Fruit fly (Drosophila melanogaster) whole organism, embryonic: ENCODE measurements around the gene smg.

Experiments used
- Atf6 ChIP-seq: fragments of 200-800 bp; sonication (Bioruptor generic); IDR thresholded peaks from 2 replicates; pipeline ENCODE4 v1.3.6; 2022; ENCODE audit warnings: missing biosample characterization, missing genetic modification characterization
- B-H2 ChIP-seq: fragments of 200-800 bp; sonication (Bioruptor generic); optimal IDR thresholded peaks from 2 replicates; lab custom pipeline; 2018; ENCODE audit warnings: missing biosample characterization, mild to moderate bottlenecking, missing genetic modification characterization
- Bteb2 ChIP-seq: fragments of 200-800 bp; sonication (Bioruptor generic); optimal IDR thresholded peaks from 2 replicates; lab custom pipeline; 2016; ENCODE audit warnings: missing biosample characterization, missing genetic modification characterization
- CG10321 ChIP-seq: fragments of 200-800 bp; sonication (Bioruptor generic); IDR thresholded peaks from 2 replicates; pipeline ENCODE4 v1.3.6; 2022; ENCODE audit warnings: missing biosample characterization, missing genetic modification characterization
- CG10543 ChIP-seq: fragments of 200-800 bp; sonication (Bioruptor generic); optimal IDR thresholded peaks from 3 replicates; lab custom pipeline; 2017; ENCODE audit warnings: missing biosample characterization, mild to moderate bottlenecking, missing genetic modification characterization, moderate library complexity
- CG13287 ChIP-seq: fragments of 200-800 bp; sonication (Bioruptor generic); IDR thresholded peaks from 2 replicates; pipeline ENCODE4 v1.3.6; 2022; ENCODE audit warnings: missing biosample characterization, missing genetic modification characterization; ENCODE audit not compliant: partially characterized antibody
- CG14014 ChIP-seq: fragments of 200-800 bp; sonication (Bioruptor generic); IDR thresholded peaks from 2 replicates; pipeline ENCODE4 v1.3.6; 2022; ENCODE audit warnings: missing biosample characterization, missing genetic modification characterization
- CG15011 ChIP-seq: fragments of 200-800 bp; sonication (Bioruptor generic); optimal IDR thresholded peaks from 3 replicates; lab custom pipeline; 2018; ENCODE audit warnings: missing biosample characterization, mild to moderate bottlenecking, missing genetic modification characterization
- CG15269 ChIP-seq: fragments of 200-800 bp; sonication (Bioruptor generic); optimal IDR thresholded peaks from 2 replicates; lab custom pipeline; 2018; ENCODE audit warnings: missing biosample characterization, mild to moderate bottlenecking, missing genetic modification characterization, moderate library complexity
- CG1603 ChIP-seq: fragments of 200-800 bp; sonication (Bioruptor generic); optimal IDR thresholded peaks from 2 replicates; lab custom pipeline; 2019; ENCODE audit warnings: missing biosample characterization, mild to moderate bottlenecking, missing genetic modification characterization, moderate library complexity
- CG1647 ChIP-seq: fragments of 200-800 bp; sonication (Bioruptor generic); optimal IDR thresholded peaks from 3 replicates; lab custom pipeline; 2016; ENCODE audit warnings: missing biosample characterization, missing genetic modification characterization
- CG16863 ChIP-seq: fragments of 200-800 bp; sonication (Bioruptor generic); optimal IDR thresholded peaks from 3 replicates; lab custom pipeline; 2016; ENCODE audit warnings: missing biosample characterization, missing genetic modification characterization
- CG18619 ChIP-seq: fragments of 200-800 bp; sonication (Bioruptor generic); optimal IDR thresholded peaks from 3 replicates; lab custom pipeline; 2017; ENCODE audit warnings: missing biosample characterization, mild to moderate bottlenecking, missing genetic modification characterization
- CG32767 ChIP-seq: fragments of 200-800 bp; sonication (Bioruptor generic); IDR thresholded peaks from 2 replicates; pipeline ENCODE4 v1.3.6; 2022; ENCODE audit warnings: missing biosample characterization, missing genetic modification characterization
- CG32772 ChIP-seq: fragments of 200-800 bp; sonication (Bioruptor generic); IDR thresholded peaks from 2 replicates; pipeline ENCODE4 v1.3.6; 2022; ENCODE audit warnings: missing biosample characterization, missing genetic modification characterization
- CG3281 ChIP-seq: fragments of 200-800 bp; sonication (Bioruptor generic); optimal IDR thresholded peaks from 3 replicates; lab custom pipeline; 2017; ENCODE audit warnings: missing biosample characterization, mild to moderate bottlenecking, missing genetic modification characterization
- CG4360 ChIP-seq: fragments of 200-800 bp; sonication (Bioruptor generic); IDR thresholded peaks from 2 replicates; pipeline ENCODE4 v1.3.6; 2022; ENCODE audit warnings: missing biosample characterization, missing genetic modification characterization
- CG4617 ChIP-seq: fragments of 200-800 bp; sonication (Bioruptor generic); optimal IDR thresholded peaks from 3 replicates; lab custom pipeline; 2016; ENCODE audit warnings: missing biosample characterization, missing genetic modification characterization, borderline replicate concordance
- CG5245 ChIP-seq: fragments of 200-800 bp; sonication (Bioruptor generic); optimal IDR thresholded peaks from 3 replicates; lab custom pipeline; 2016; ENCODE audit warnings: missing biosample characterization, missing genetic modification characterization
- CG6813 ChIP-seq: fragments of 200-800 bp; sonication (Bioruptor generic); optimal IDR thresholded peaks from 2 replicates; lab custom pipeline; 2017; ENCODE audit warnings: missing biosample characterization, missing genetic modification characterization, mild to moderate bottlenecking, moderate library complexity, missing genetic modification reagents
- CG7745 ChIP-seq: fragments of 200-800 bp; sonication (Bioruptor generic); optimal IDR thresholded peaks from 2 replicates; lab custom pipeline; 2018; ENCODE audit warnings: missing biosample characterization, mild to moderate bottlenecking, missing genetic modification characterization, moderate library complexity
- CG8944 ChIP-seq: fragments of 200-800 bp; sonication (Bioruptor generic); optimal IDR thresholded peaks from 3 replicates; lab custom pipeline; 2016; ENCODE audit warnings: missing biosample characterization, missing genetic modification characterization
- CkIIα-i1 ChIP-seq: fragments of 200-800 bp; sonication (Bioruptor generic); IDR thresholded peaks from 2 replicates; pipeline ENCODE4 v1.3.6; 2022; ENCODE audit warnings: missing biosample characterization, missing genetic modification characterization
- Deaf1 ChIP-seq: fragments of 200-800 bp; optimal IDR thresholded peaks from 3 replicates; lab custom pipeline; 2019; ENCODE audit warnings: missing biosample characterization, mild to moderate bottlenecking, missing genetic modification characterization, moderate library complexity
- Drgx ChIP-seq: fragments of 200-800 bp; sonication (Bioruptor generic); IDR thresholded peaks from 2 replicates; pipeline ENCODE4 v1.3.6; 2022; ENCODE audit warnings: missing biosample characterization, missing genetic modification characterization
- H15 ChIP-seq: fragments of 200-800 bp; sonication (Bioruptor generic); IDR thresholded peaks from 3 replicates; pipeline ENCODE4 v1.3.6; 2022; ENCODE audit warnings: missing biosample characterization, missing genetic modification characterization
- Max ChIP-seq: fragments of 200-800 bp; sonication (Bioruptor generic); optimal IDR thresholded peaks from 2 replicates; lab custom pipeline; 2016; ENCODE audit warnings: missing biosample characterization, mild to moderate bottlenecking, missing genetic modification characterization
- Nf-YA ChIP-seq: fragments of 200-800 bp; sonication (Bioruptor generic); IDR thresholded peaks from 2 replicates; pipeline ENCODE4 v1.3.6; 2022; ENCODE audit warnings: missing biosample characterization, missing genetic modification characterization
- Trl ChIP-seq, 3 experiments: fragments of >200 bp in 2 of 3; fragments of 200-800 bp in 1 of 3; sonication (Bioruptor generic) in 1 of 3; optimal IDR thresholded peaks; 2 replicates in 1 of 3; 3 replicates in 2 of 3; lab custom pipeline; 2016 to 2017; ENCODE audit warnings: missing biosample characterization in 1 of 3, missing genetic modification characterization in 1 of 3
- ase ChIP-seq: fragments of 200-800 bp; sonication (Bioruptor generic); IDR thresholded peaks from 3 replicates; pipeline ENCODE4 v1.3.6; 2022; ENCODE audit warnings: missing biosample characterization, missing genetic modification characterization
- cas ChIP-seq: fragments of 200-800 bp; sonication (Bioruptor generic); IDR thresholded peaks from 2 replicates; pipeline ENCODE4 v1.3.6; 2022; ENCODE audit warnings: missing biosample characterization, missing genetic modification characterization
- chif ChIP-seq, 2 experiments: fragments of 200-800 bp; sonication (Bioruptor generic); optimal IDR thresholded peaks; 3 replicates each; lab custom pipeline; 2016; ENCODE audit warnings: missing biosample characterization in 2 of 2, missing genetic modification characterization in 2 of 2
- corto ChIP-seq: fragments of 200-800 bp; sonication (Bioruptor generic); optimal IDR thresholded peaks from 2 replicates; lab custom pipeline; 2016; ENCODE audit warnings: missing biosample characterization, mild to moderate bottlenecking, missing genetic modification characterization, moderate library complexity
- danr ChIP-seq: fragments of 200-800 bp; sonication (Bioruptor generic); IDR thresholded peaks from 2 replicates; pipeline ENCODE4 v1.3.6; 2022; ENCODE audit warnings: missing biosample characterization, missing genetic modification characterization
- ewg ChIP-seq: fragments of 200-800 bp; sonication (Bioruptor generic); optimal IDR thresholded peaks from 3 replicates; lab custom pipeline; 2017; ENCODE audit warnings: mild to moderate bottlenecking, missing biosample characterization, missing genetic modification reagents, missing genetic modification characterization
- fd96Cb ChIP-seq: fragments of 200-800 bp; sonication (Bioruptor generic); optimal IDR thresholded peaks from 2 replicates; lab custom pipeline; 2018; ENCODE audit warnings: missing biosample characterization, mild to moderate bottlenecking, missing genetic modification characterization, moderate library complexity
- luna ChIP-seq: fragments of 200-800 bp; sonication (Bioruptor generic); optimal IDR thresholded peaks from 2 replicates; lab custom pipeline; 2016; ENCODE audit warnings: missing biosample characterization, missing genetic modification characterization
- maf-S ChIP-seq: fragments of 200-800 bp; sonication (Bioruptor generic); optimal IDR thresholded peaks from 2 replicates; lab custom pipeline; 2016; ENCODE audit warnings: missing biosample characterization, missing genetic modification characterization
- mirr ChIP-seq: fragments of 200-800 bp; sonication (Bioruptor generic); optimal IDR thresholded peaks from 3 replicates; lab custom pipeline; 2018; ENCODE audit warnings: missing biosample characterization, mild to moderate bottlenecking, missing genetic modification characterization
- otp ChIP-seq: fragments of 200-800 bp; sonication (Bioruptor generic); IDR thresholded peaks from 3 replicates; pipeline ENCODE4, ENCODE4 v1.3.6; 2022; ENCODE audit warnings: missing biosample characterization, missing genetic modification characterization
- pros ChIP-seq: fragments of 200-800 bp; sonication (Bioruptor generic); optimal IDR thresholded peaks from 3 replicates; lab custom pipeline; 2019; ENCODE audit warnings: missing biosample characterization, mild to moderate bottlenecking, missing genetic modification characterization, moderate library complexity
- repo ChIP-seq: fragments of 200-800 bp; sonication (Bioruptor generic); optimal IDR thresholded peaks from 2 replicates; lab custom pipeline; 2016; ENCODE audit warnings: missing biosample characterization, missing genetic modification characterization
- run ChIP-seq: fragments of 200-800 bp; sonication (Bioruptor generic); optimal IDR thresholded peaks from 3 replicates; lab custom pipeline; 2018; ENCODE audit warnings: missing biosample characterization, mild to moderate bottlenecking, missing genetic modification characterization
- sima ChIP-seq: fragments of 200-800 bp; sonication (Bioruptor generic); optimal IDR thresholded peaks from 2 replicates; lab custom pipeline; 2016; ENCODE audit warnings: missing biosample characterization, missing genetic modification characterization
- ssp ChIP-seq: fragments of 200-800 bp; sonication (Bioruptor generic); IDR thresholded peaks from 2 replicates; pipeline ENCODE4 v1.3.6; 2022; ENCODE audit warnings: missing biosample characterization, missing genetic modification characterization
- tx ChIP-seq: fragments of 200-800 bp; sonication (Bioruptor generic); optimal IDR thresholded peaks from 2 replicates; lab custom pipeline; 2016; ENCODE audit warnings: missing biosample characterization, missing genetic modification characterization
- yki ChIP-seq: fragments of >200 bp; optimal IDR thresholded peaks from 3 replicates; lab custom pipeline; 2018
- z ChIP-seq: fragments of 200-800 bp; sonication (Bioruptor generic); IDR thresholded peaks from 3 replicates; pipeline ENCODE4 v1.3.6; 2022; ENCODE audit warnings: missing biosample characterization, missing genetic modification characterization
- zfh2 ChIP-seq: fragments of 200-800 bp; sonication (Bioruptor generic); optimal IDR thresholded peaks from 2 replicates; lab custom pipeline; 2016; ENCODE audit warnings: missing biosample characterization, missing genetic modification characterization

The smg gene

dm6 chr3L:9011485-9012389 lies 13.9 kb upstream of the smg start (continued):
- TF ChIP-seq chif (GFP tag; optimal IDR thresholded peaks at IDR 0.05; lab: Kevin White, UChicago) (peak; percentile 72 to 84), CG32772 (GFP tag; lab: Robert Waterston, UW) (peak; percentile 82), corto (GFP tag; lab: Kevin White, UChicago) (no peak), z (peak; percentile 48; the same call in 1 of the 3 replicates), mirr (GFP tag; lab: Kevin White, UChicago) (no peak), CkIIα-i1 (GFP tag; lab: Robert Waterston, UW) (no peak), otp (GFP tag; lab: Robert Waterston, UW) (peak; percentile 87), ase (GFP tag; lab: Robert Waterston, UW) (peak; percentile 66; the same call in 1 of the 3 replicates), CG18619 (GFP tag; lab: Kevin White, UChicago) (peak; percentile 10), fd96Cb (peak; percentile 82), CG6813 (GFP tag; lab: Kevin White, UChicago) (peak; percentile 79), repo (GFP tag; lab: Kevin White, UChicago) (peak; percentile 58), Trl (optimal IDR thresholded peaks at IDR 0.05; lab: Kevin White, UChicago) (no peak), Trl (GFP tag; optimal IDR thresholded peaks at IDR 0.05; lab: Kevin White, UChicago) (peak; percentile 90), CG7745 (no peak), CG4360 (GFP tag; lab: Robert Waterston, UW) (no peak; the same call in 1 of the 2 replicates), Max (GFP tag; lab: Kevin White, UChicago) (peak; percentile 63), Drgx (GFP tag; lab: Robert Waterston, UW) (no peak), cas (no peak), luna (GFP tag; lab: Kevin White, UChicago) (no peak), CG5245 (GFP tag; lab: Kevin White, UChicago) (peak; percentile 67), H15 (GFP tag; lab: Robert Waterston, UW) (peak; percentile 74; the same call in 2 of the 3 replicates), CG1603 (tag; lab: Kevin White, UChicago) (peak; percentile 93), danr (GFP tag; lab: Robert Waterston, UW) (peak; percentile 35; the same call in 1 of the 2 replicates), CG15011 (GFP tag; lab: Kevin White, UChicago) (no peak), Atf6 (GFP tag; lab: Robert Waterston, UW) (no peak), CG13287 (GFP tag; lab: Robert Waterston, UW) (no peak), CG14014 (GFP tag; lab: Robert Waterston, UW) (peak; percentile 27; the same call in 1 of the 2 replicates), CG32767 (GFP tag; lab: Robert Waterston, UW) (0 out of 2 replicates have a peak, but pooled peaks have one; percentile 43), B-H2 (no peak), CG10543 (no peak), ewg (GFP tag; lab: Kevin White, UChicago) (peak; percentile 36), Nf-YA (GFP tag; lab: Robert Waterston, UW) (peak; percentile 48; the same call in 1 of the 2 replicates), CG16863 (GFP tag; lab: Kevin White, UChicago) (peak; percentile 76), CG4617 (GFP tag; lab: Kevin White, UChicago) (peak; percentile 14), run (tag; lab: Kevin White, UChicago) (no peak), CG3281 (GFP tag; lab: Kevin White, UChicago) (no peak), sima (GFP tag; lab: Kevin White, UChicago) (no peak), yki (lab: Kevin White, UChicago) (no peak), tx (peak; percentile 55), Deaf1 (tag; lab: Kevin White, UChicago) (peak; percentile 61), CG15269 (tag; lab: Kevin White, UChicago) (no peak), pros (no peak), CG10321 (GFP tag; lab: Robert Waterston, UW) (no peak), ssp (GFP tag; lab: Robert Waterston, UW) (peak; percentile 74), CG1647 (peak; percentile 21), maf-S (GFP tag; lab: Kevin White, UChicago) (peak; percentile 38), zfh2 (GFP tag; lab: Kevin White, UChicago) (no peak), CG8944 (GFP tag; lab: Kevin White, UChicago) (peak; percentile 68), Bteb2 (GFP tag; lab: Kevin White, UChicago) (peak; percentile 2)
